Worm (Caenorhabditis elegans): ENCODE measurements around the gene W02D7.5.

Gene W02D7.5

ce11 chrV:8267275-8267674 is 31.8 kb downstream of the W02D7.5 start:
- TF ChIP-seq zip-8 (tag; optimal IDR thresholded peaks at IDR 0.05) (no peak), bed-3 (GFP tag; optimal IDR thresholded peaks at IDR 0.05) (no peak), mab-5 (tag; optimal IDR thresholded peaks at IDR 0.05) (no peak)

ce11 chrV:8266232-8266631 is 32.8 kb downstream of the W02D7.5 start, which contains the start of gene F21F8.5:
Gene F21F8.5, minus strand, starts transcription at chrV:8266332.
- no peak for TF ChIP-seq ces-1 (GFP tag; optimal IDR thresholded peaks at IDR 0.05)
- TF ChIP-seq mep-1 (tag; optimal IDR thresholded peaks at IDR 0.05), result no peak
- no peak for TF ChIP-seq snpc-4 (tag; optimal IDR thresholded peaks at IDR 0.05)
- TF ChIP-seq mls-2 (tag; optimal IDR thresholded peaks at IDR 0.05), result no peak
- TF ChIP-seq pha-4 (tag; optimal IDR thresholded peaks at IDR 0.05), result no peak
- no peak for TF ChIP-seq ceh-43 (GFP tag; optimal IDR thresholded peaks at IDR 0.05)
- no peak for TF ChIP-seq elt-3 (tag; optimal IDR thresholded peaks at IDR 0.05)
- no peak for TF ChIP-seq nhr-237 (tag; optimal IDR thresholded peaks at IDR 0.05)
- TF ChIP-seq nhr-12 (tag; optimal IDR thresholded peaks at IDR 0.05), result no peak
- no peak for TF ChIP-seq mab-5 (tag; optimal IDR thresholded peaks at IDR 0.05)
- TF ChIP-seq ham-2 (GFP tag; optimal IDR thresholded peaks at IDR 0.05), result no peak
- TF ChIP-seq hlh-1 (tag; optimal IDR thresholded peaks at IDR 0.05), result no peak
- no peak for TF ChIP-seq unc-120 (tag; optimal IDR thresholded peaks at IDR 0.05; ENCODE audit: poor library complexity, severe bottlenecking)
- no peak for TF ChIP-seq nhr-28 (tag; optimal IDR thresholded peaks at IDR 0.05)
- TF ChIP-seq zip-8 (tag; optimal IDR thresholded peaks at IDR 0.05), result no peak
- no peak for TF ChIP-seq lin-32 (GFP tag; optimal IDR thresholded peaks at IDR 0.05)

- TF ChIP-seq cnd-1 (tag; optimal IDR thresholded peaks at IDR 0.05), result no peak
- TF ChIP-seq nhr-76 (tag; optimal IDR thresholded peaks at IDR 0.05), result no peak
- TF ChIP-seq ztf-11 (tag; optimal IDR thresholded peaks at IDR 0.05), result no peak
- TF ChIP-seq ham-2 (GFP tag; optimal IDR thresholded peaks at IDR 0.05), result no peak
- no peak for TF ChIP-seq pha-4 (tag; optimal IDR thresholded peaks at IDR 0.05)
- TF ChIP-seq ceh-43 (GFP tag; optimal IDR thresholded peaks at IDR 0.05), result no peak
- no peak for TF ChIP-seq drap-1 (GFP tag; optimal IDR thresholded peaks at IDR 0.05)
- no peak for TF ChIP-seq blmp-1 (tag; optimal IDR thresholded peaks at IDR 0.05)
- no peak for TF ChIP-seq snpc-4 (tag; optimal IDR thresholded peaks at IDR 0.05)
- no peak for TF ChIP-seq nhr-28 (tag; optimal IDR thresholded peaks at IDR 0.05)
- no peak for TF ChIP-seq hlh-1 (tag; optimal IDR thresholded peaks at IDR 0.05)
- no peak for TF ChIP-seq ceh-39 (tag; optimal IDR thresholded peaks at IDR 0.05)
- TF ChIP-seq unc-39 (tag; optimal IDR thresholded peaks at IDR 0.05), result no peak
- TF ChIP-seq unc-120 (tag; optimal IDR thresholded peaks at IDR 0.05; ENCODE audit: poor library complexity, severe bottlenecking), result no peak
- no peak for TF ChIP-seq lsy-2 (tag; optimal IDR thresholded peaks at IDR 0.05)
- no peak for TF ChIP-seq sem-2 (GFP tag; optimal IDR thresholded peaks at IDR 0.05)
- no peak for TF ChIP-seq nhr-237 (tag; optimal IDR thresholded peaks at IDR 0.05)
- no peak for TF ChIP-seq mep-1 (tag; optimal IDR thresholded peaks at IDR 0.05)
- TF ChIP-seq tbx-8 (GFP tag; optimal IDR thresholded peaks at IDR 0.05), result no peak
Measured at ce11 chrV:8263941-8264340, 35.1 kb downstream of the W02D7.5 start, which contains the start of gene C16D9.9. Gene C16D9.9, plus strand, starts transcription at chrV:8264241.

- TF ChIP-seq pha-4 (tag; optimal IDR thresholded peaks at IDR 0.05), result no peak
- no peak for TF ChIP-seq unc-62 (GFP tag; optimal IDR thresholded peaks at IDR 0.05)
- no peak for TF ChIP-seq lin-13 (tag; optimal IDR thresholded peaks at IDR 0.05)
- no peak for TF ChIP-seq cnd-1 (tag; optimal IDR thresholded peaks at IDR 0.05)
- TF ChIP-seq nhr-237 (tag; optimal IDR thresholded peaks at IDR 0.05), result no peak
- TF ChIP-seq sem-2 (GFP tag; optimal IDR thresholded peaks at IDR 0.05), result no peak
- TF ChIP-seq blmp-1 (tag; optimal IDR thresholded peaks at IDR 0.05), result no peak
- TF ChIP-seq bed-3 (GFP tag; optimal IDR thresholded peaks at IDR 0.05), result no peak
- TF ChIP-seq lsy-2 (tag; optimal IDR thresholded peaks at IDR 0.05), result no peak
- no peak for TF ChIP-seq M03D4.4 (tag; optimal IDR thresholded peaks at IDR 0.05)
- TF ChIP-seq snpc-4 (tag; optimal IDR thresholded peaks at IDR 0.05), result no peak
- no peak for TF ChIP-seq ceh-83 (GFP tag; optimal IDR thresholded peaks at IDR 0.05)
- no peak for TF ChIP-seq sptf-1 (tag; optimal IDR thresholded peaks at IDR 0.05)
Measured at ce11 chrV:8263466-8263865, 35.6 kb downstream of the W02D7.5 start, which contains the start of gene C16D9.8. Gene C16D9.8, minus strand, starts transcription at chrV:8263566.

- TF ChIP-seq nhr-28 (tag; optimal IDR thresholded peaks at IDR 0.05), result no peak
- TF ChIP-seq pha-4 (tag; optimal IDR thresholded peaks at IDR 0.05), result no peak
- no peak for TF ChIP-seq sem-2 (GFP tag; optimal IDR thresholded peaks at IDR 0.05)
- no peak for TF ChIP-seq mep-1 (tag; optimal IDR thresholded peaks at IDR 0.05)
- no peak for TF ChIP-seq ceh-43 (GFP tag; optimal IDR thresholded peaks at IDR 0.05)
- no peak for TF ChIP-seq elt-3 (tag; optimal IDR thresholded peaks at IDR 0.05)
- TF ChIP-seq M03D4.4 (tag; optimal IDR thresholded peaks at IDR 0.05), result no peak
- no peak for TF ChIP-seq ceh-39 (tag; optimal IDR thresholded peaks at IDR 0.05)
- TF ChIP-seq drap-1 (GFP tag; optimal IDR thresholded peaks at IDR 0.05), result no peak
- no peak for TF ChIP-seq nhr-237 (tag; optimal IDR thresholded peaks at IDR 0.05)
- TF ChIP-seq lsy-2 (tag; optimal IDR thresholded peaks at IDR 0.05), result no peak
- no peak for TF ChIP-seq tbx-8 (GFP tag; optimal IDR thresholded peaks at IDR 0.05)
- TF ChIP-seq ztf-11 (tag; optimal IDR thresholded peaks at IDR 0.05), result no peak
- TF ChIP-seq cnd-1 (tag; optimal IDR thresholded peaks at IDR 0.05), result no peak
- no peak for TF ChIP-seq elt-1 (tag; optimal IDR thresholded peaks at IDR 0.05; ENCODE audit: borderline replicate concordance, insufficient read depth)
- no peak for TF ChIP-seq nhr-2 (tag; optimal IDR thresholded peaks at IDR 0.05)
- no peak for TF ChIP-seq snpc-4 (tag; optimal IDR thresholded peaks at IDR 0.05)
Measured at ce11 chrV:8262212-8262611, 36.8 kb downstream of the W02D7.5 start.
